Worm (Caenorhabditis elegans) whole organism, L4/young adult: ENCODE results near the gene srsx-31.

Source experiments
- W03F9.2 ChIP-seq: fragments of 150-350 bp; optimal IDR thresholded peaks from 2 replicates; lab custom pipeline; 2014; ENCODE audit warnings: missing biosample characterization, missing genetic modification characterization
- dao-5 ChIP-seq: sonication (generic microtip); optimal IDR thresholded peaks from 2 replicates; lab custom pipeline; 2016; ENCODE audit warnings: missing genotype, missing genetic modification characterization, moderate library complexity, missing compliant biosample characterization
- him-1 ChIP-seq: sonication (generic microtip); optimal IDR thresholded peaks from 2 replicates; lab custom pipeline; 2016; ENCODE audit warnings: missing genotype, missing genetic modification reagents, missing genetic modification characterization, missing compliant biosample characterization

ce11 chrV:11239187-11239725 lies 15.6 kb downstream of the srsx-31 start, which contains the start of the genes dvc-1 and ima-1:
- TF ChIP-seq dao-5 (tag; lab: Kevin White, UChicago) (no peak), him-1 (tag; lab: Kevin White, UChicago) (no peak), W03F9.2 (tag; lab: Kevin White, UChicago) (no peak)
